Worm (Caenorhabditis elegans) whole organism, L4/young adult: ENCODE data around the gene F56C9.6.

ENCODE experiments used
- W03F9.2 ChIP-seq: fragments of 150-350 bp; optimal IDR thresholded peaks from 2 replicates; lab custom pipeline; 2014; ENCODE audit warnings: missing biosample characterization, missing genetic modification characterization
- dao-5 ChIP-seq: sonication (generic microtip); optimal IDR thresholded peaks from 2 replicates; lab custom pipeline; 2016; ENCODE audit warnings: missing genotype, missing genetic modification characterization, moderate library complexity, missing compliant biosample characterization
- him-1 ChIP-seq: sonication (generic microtip); optimal IDR thresholded peaks from 2 replicates; lab custom pipeline; 2016; ENCODE audit warnings: missing genotype, missing genetic modification reagents, missing genetic modification characterization, missing compliant biosample characterization

DNA sequence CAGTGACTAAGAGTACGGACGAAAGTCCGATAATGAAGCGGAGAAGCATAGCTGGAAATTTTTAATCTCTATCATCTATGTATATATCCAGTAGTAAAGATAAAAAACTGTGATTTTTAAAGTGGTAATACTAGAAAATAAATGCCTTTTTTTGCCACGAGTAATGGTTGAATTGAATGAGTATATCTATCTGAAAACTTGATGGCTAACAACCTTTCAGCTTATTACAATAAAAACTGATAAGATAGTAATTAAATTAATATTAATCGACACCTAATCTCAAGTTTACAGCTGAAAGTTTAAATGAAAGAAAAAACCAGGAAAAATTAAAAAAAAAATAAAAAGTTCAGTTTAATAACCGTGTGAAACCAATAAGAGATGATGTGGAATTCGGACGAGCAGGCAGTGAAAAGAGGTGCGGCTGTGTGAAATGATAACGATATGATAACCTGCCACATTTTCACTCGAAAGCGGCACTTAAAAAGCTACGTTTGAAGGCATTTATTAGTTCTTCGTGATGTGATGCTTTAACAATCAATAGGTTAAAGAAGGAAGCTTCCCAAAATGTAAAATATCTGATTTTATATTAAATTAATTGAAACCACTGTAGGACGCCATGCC, 4.5 kb upstream of the F56C9.6 start, which contains the start of gene nspg-6:
- TF ChIP-seq dao-5 (tag; lab: Kevin White, UChicago) = no peak
- no peak for TF ChIP-seq W03F9.2 (tag; lab: Kevin White, UChicago)
- no peak for TF ChIP-seq him-1 (tag; lab: Kevin White, UChicago)
